Fruit fly (Drosophila melanogaster): ENCODE measurements around the gene CG11586.
A peak's percentile ranks its signal among the peaks of the same experiment; 100 is the strongest.

Gene CG11586

DNA sequence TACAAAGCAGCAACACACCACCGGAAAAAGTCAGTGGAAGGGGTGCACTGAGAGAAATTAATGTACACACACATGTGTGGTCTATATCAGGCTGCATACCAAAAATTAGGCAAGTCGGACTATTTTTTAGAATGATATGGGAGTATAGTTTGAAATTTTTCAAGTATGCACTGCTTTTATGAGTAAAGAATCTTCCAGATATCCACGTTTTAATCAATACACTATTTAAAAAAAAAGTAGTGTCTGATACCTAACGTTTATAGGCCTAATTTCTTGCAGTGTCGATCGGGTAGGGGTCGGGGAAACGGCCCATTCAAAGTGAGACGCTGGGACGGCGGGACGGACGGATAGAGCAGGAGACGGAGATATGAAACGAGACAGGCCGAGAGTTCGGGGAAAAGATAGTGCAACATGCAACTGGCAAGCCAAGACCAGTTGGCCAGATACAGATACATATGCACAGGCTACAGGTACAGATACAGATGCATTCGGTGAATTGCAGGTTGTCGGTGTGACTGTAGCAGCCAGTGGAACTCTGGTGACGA is 31.8 kb downstream of the CG11586 start (continued):
- TF ChIP-seq CG3407 (GFP tag; optimal IDR thresholded peaks at IDR 0.05) (peak; percentile 90), CG11696 (GFP tag; IDR thresholded peaks at IDR 0.05) (peak; percentile 49), CG9932 (GFP tag; IDR thresholded peaks at IDR 0.05) (no peak), CG8765 (GFP tag; IDR thresholded peaks at IDR 0.05) (peak; percentile 87), Ets65A (GFP tag) (peak; percentile 99), chif (GFP tag; optimal IDR thresholded peaks at IDR 0.05) (peak; percentile 93 to 98), CG3163 (GFP tag; optimal IDR thresholded peaks at IDR 0.05) (peak; percentile 69), scrt (GFP tag; optimal IDR thresholded peaks at IDR 0.05) (peak; percentile 71), Eip74EF (GFP tag; optimal IDR thresholded peaks at IDR 0.05) (peak in 1 of 2 experiments; percentile 94), MBD-R2 (GFP tag; IDR thresholded peaks at IDR 0.05) (peak; percentile 27; the same call in 1 of the 2 replicates), lmd (GFP tag; IDR thresholded peaks at IDR 0.05) (peak; percentile 89), pum (GFP tag; optimal IDR thresholded peaks at IDR 0.05) (peak; percentile 96), sima (GFP tag; optimal IDR thresholded peaks at IDR 0.05) (peak; percentile 14), HHEX (GFP tag; optimal IDR thresholded peaks at IDR 0.05) (peak; percentile 86), pan (optimal IDR thresholded peaks at IDR 0.05) (no peak), pan (GFP tag; optimal IDR thresholded peaks at IDR 0.05 in 1 of 2, IDR thresholded peaks at IDR 0.05 in 1 of 2) (peak in 1 of 2 experiments; percentile 82), Hand (GFP tag; optimal IDR thresholded peaks at IDR 0.05) (peak; percentile 57), CG7839 (tag; optimal IDR thresholded peaks at IDR 0.05) (peak; percentile 95), ems (GFP tag; optimal IDR thresholded peaks at IDR 0.05) (peak; percentile 91), CG10462 (GFP tag; optimal IDR thresholded peaks at IDR 0.05) (peak; percentile 92), Hr78 (GFP tag; optimal IDR thresholded peaks at IDR 0.05) (peak in 1 of 2 experiments; percentile 88), pho (GFP tag; optimal IDR thresholded peaks at IDR 0.05) (peak; percentile 57), Awh (GFP tag; IDR thresholded peaks at IDR 0.05) (peak; percentile 76; the same call in 1 of the 2 replicates), E2f1 (GFP tag; IDR thresholded peaks at IDR 0.05) (peak; percentile 81), sug (tag; optimal IDR thresholded peaks at IDR 0.05) (peak; percentile 67), CG9797 (GFP tag; optimal IDR thresholded peaks at IDR 0.05) (peak; percentile 42), E2f2 (GFP tag; IDR thresholded peaks at IDR 0.05) (peak; percentile 67; the same call in 1 of the 2 replicates), CG11085 (GFP tag; IDR thresholded peaks at IDR 0.05) (peak; percentile 39; the same call in 1 of the 2 replicates), NK7.1 (GFP tag; optimal IDR thresholded peaks at IDR 0.05) (peak; percentile 90), sens-2 (GFP tag; IDR thresholded peaks at IDR 0.05) (peak; percentile 87), schlank (tag; optimal IDR thresholded peaks at IDR 0.05) (no peak), CG11560 (tag; IDR thresholded peaks at IDR 0.05) (peak; percentile 68; the same call in 2 of the 3 replicates), Sry-δ (GFP tag; optimal IDR thresholded peaks at IDR 0.05) (peak; percentile 57), CG17802 (tag; optimal IDR thresholded peaks at IDR 0.05) (peak; percentile 79), sr (GFP tag; IDR thresholded peaks at IDR 0.05) (0 out of 3 replicates have a peak, but pooled peaks have one; percentile 29), Ptx1 (GFP tag; IDR thresholded peaks at IDR 0.05) (peak; percentile 93), klu (GFP tag; IDR thresholded peaks at IDR 0.05) (peak; percentile 69), CG15696 (tag; optimal IDR thresholded peaks at IDR 0.05) (peak; percentile 99), chm (GFP tag; IDR thresholded peaks at IDR 0.05) (peak; percentile 81), Dref (GFP tag; IDR thresholded peaks at IDR 0.05) (no peak), CG17328 (GFP tag; IDR thresholded peaks at IDR 0.05) (peak; percentile 92), TFAM (GFP tag; optimal IDR thresholded peaks at IDR 0.05) (peak; percentile 85), Oli (tag; optimal IDR thresholded peaks at IDR 0.05) (peak; percentile 96), btn (GFP tag; optimal IDR thresholded peaks at IDR 0.05) (peak; percentile 94), CG14050 (GFP tag; IDR thresholded peaks at IDR 0.05) (peak; percentile 82), disco-r (GFP tag; optimal IDR thresholded peaks at IDR 0.05) (peak; percentile 78), dm (GFP tag; optimal IDR thresholded peaks at IDR 0.05) (peak; percentile 85), CG12769 (tag; optimal IDR thresholded peaks at IDR 0.05) (peak; percentile 79), fru (optimal IDR thresholded peaks at IDR 0.05) (no peak), Dp (GFP tag; optimal IDR thresholded peaks at IDR 0.05) (no peak), tio (GFP tag; optimal IDR thresholded peaks at IDR 0.05) (peak; percentile 93)

Data from whole organism, embryonic.